Worm (Caenorhabditis elegans): Measurements from ENCODE around the gene math-41.
"Not testable (repeated sequence)": the region's sequence is repeated elsewhere in the genome, so short reads cannot be mapped to it uniquely, and the experiment has no call there.

Gene math-41

DNA sequence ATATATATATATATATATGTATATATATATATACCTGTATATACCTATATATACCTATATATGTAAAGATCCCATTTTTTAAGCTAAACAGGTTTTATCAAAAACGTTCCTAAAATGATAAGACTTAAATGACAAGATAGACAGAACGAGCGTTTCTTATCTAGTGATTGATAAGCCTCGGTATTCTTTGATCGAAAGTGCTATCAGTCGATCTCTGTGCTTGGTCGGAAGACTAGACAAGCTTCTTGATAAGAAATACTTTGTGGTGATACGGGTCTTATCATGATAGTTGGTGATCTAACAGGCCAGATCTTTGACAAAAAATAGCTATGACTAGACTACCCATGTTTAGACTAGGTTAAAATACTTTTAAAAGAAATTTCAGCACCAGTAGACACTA, 27.3 kb downstream of the math-41 start:
- TF ChIP-seq ztf-29 (GFP tag; IDR thresholded peaks at IDR 0.05): no peak

DNA sequence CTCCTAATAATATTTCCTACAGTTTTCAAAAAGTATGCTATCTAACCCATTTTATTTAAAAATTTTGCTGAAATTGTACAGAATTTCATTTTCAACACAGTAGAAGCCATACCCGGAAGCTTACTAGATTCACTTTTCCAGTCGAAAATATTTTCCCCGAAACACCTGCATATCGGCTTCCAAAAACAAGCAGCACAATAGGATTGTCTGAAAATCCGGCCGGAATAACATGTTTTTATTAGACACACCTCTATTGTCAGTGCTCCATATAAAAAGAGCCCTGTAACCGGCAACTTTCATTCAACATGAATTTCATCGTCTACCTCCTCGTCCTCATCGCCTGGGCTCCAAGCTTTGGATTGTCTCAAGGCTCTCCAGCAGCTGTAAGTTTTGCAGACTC, 28.1 kb downstream of the math-41 start, which contains the start of gene C52E2.2:
TSS of gene C52E2.2 (plus strand) at position 301 of the 400 bp plus-strand sequence.
- TF ChIP-seq klf-2 (GFP tag; conservative IDR thresholded peaks at IDR 0.05) (no peak), flt-1 (GFP tag; IDR thresholded peaks at IDR 0.05) (no peak), med-1 (GFP tag; optimal IDR thresholded peaks at IDR 0.05; ENCODE audit: insufficient read depth) (no peak), tab-1 (GFP tag; IDR thresholded peaks at IDR 0.05) (no peak), cog-1 (tag; optimal IDR thresholded peaks at IDR 0.05) (no peak), ztf-29 (GFP tag; IDR thresholded peaks at IDR 0.05) (no peak), ztf-23 (GFP tag; IDR thresholded peaks at IDR 0.05) (no peak), T22C8.4 (GFP tag; IDR thresholded peaks at IDR 0.05) (no peak), ref-1 (GFP tag; conservative IDR thresholded peaks at IDR 0.05) (no peak)

DNA sequence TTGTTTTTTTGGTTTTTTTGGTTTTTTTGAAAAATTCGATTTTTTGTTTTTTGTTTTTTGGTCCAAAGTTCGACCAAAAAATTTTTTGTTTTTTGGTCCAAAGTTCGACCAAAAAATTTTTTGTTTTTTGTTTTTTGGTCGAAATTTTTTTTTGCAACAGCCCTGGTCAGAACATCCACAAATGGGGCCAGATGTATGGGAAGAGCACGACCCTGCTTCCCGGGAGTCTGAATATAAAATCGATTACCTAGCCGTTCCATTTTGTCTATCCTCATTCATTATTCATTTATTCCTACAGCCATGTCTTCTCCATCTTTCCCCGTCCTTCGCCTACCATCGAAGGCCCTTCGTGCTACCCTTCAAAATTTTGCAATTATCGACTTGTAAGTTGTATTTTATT, 29.7 kb downstream of the math-41 start, which contains the start of gene fbxb-95:
TSS of gene fbxb-95 (plus strand) at position 301 of the 400 bp plus-strand sequence.
- not testable (repeated sequence) for TF ChIP-seq flt-1, ztf-23, tab-1 (GFP tag; IDR thresholded peaks at IDR 0.05)

DNA sequence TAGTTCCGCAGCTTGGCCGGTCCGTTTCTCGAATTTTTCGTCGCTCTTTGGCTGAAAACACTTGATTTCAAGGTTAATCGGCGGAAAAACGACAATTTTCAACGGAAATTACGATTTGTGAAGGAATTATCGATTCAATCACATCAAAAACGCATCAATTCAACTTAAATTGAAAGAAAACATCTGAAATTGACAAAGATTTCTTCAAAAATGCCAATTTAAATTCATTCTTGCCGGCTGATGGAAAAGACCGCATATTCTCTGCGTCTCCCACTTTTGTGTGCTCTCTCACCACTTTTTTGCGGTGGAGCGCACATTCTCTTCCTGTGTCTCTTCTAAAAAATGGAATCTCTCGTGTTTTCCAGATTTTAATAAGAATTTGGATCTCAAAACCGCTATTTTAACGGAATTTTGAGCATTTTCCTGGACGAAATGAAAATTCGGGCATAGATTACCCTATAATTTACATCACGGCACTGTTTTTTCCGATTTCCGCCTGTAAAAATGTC, 36.9 kb downstream of the math-41 start, which contains the start of gene C16C4.18:
TSS of gene C16C4.18 (minus strand) at position 51 of the 509 bp plus-strand sequence.
- not testable (repeated sequence) for TF ChIP-seq cog-1 (tag; optimal IDR thresholded peaks at IDR 0.05); klf-2 (GFP tag; conservative IDR thresholded peaks at IDR 0.05); ztf-29 (GFP tag; IDR thresholded peaks at IDR 0.05)

DNA sequence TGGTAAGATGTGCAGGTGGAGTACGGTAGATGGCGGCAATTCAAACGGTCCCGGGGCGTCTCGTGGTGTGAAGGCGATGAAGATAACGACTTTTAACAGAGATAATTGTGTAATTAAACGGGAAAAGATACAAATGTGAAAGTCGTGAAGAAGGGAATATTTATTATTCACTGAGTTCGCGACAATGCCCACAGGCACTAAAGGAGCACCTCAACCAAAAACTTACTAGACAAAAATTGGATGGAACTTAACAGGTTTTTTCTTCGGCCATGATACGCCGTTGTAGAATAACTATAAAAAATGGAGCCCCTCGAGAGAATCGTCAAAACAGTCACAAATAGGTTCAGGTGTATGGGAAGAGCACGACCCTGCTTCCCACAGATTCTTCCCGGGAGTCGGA, 37.9 kb downstream of the math-41 start, which contains the start of gene fbxb-98:
TSS of gene fbxb-98 (plus strand) at position 301 of the 400 bp plus-strand sequence.
- TF ChIP-seq flt-1 (GFP tag; IDR thresholded peaks at IDR 0.05); ztf-29 (GFP tag; IDR thresholded peaks at IDR 0.05); med-1 (GFP tag; optimal IDR thresholded peaks at IDR 0.05; ENCODE audit: insufficient read depth): not testable (repeated sequence)

DNA sequence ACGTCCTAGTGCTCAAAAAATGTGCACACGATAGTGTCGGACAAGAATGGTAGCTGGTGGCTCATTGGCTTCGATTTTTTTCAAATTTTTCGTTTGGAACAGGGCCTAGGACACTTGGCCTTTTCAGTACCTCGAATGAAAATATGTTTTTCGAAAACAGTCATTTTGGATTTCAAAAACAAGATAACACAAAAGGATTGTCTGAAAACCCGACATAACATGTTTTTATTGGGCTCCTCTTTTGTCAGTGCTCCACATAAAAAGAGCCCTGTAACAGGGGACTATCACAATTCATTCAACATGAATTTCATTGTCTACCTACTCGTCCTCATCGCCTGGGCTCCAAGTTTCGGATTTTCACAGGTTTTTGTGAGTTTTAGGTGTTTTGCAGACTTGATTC, 39.8 kb downstream of the math-41 start, which contains the start of gene C16C4.17:
TSS of gene C16C4.17 (plus strand) at position 301 of the 400 bp plus-strand sequence.
- TF ChIP-seq tab-1 (GFP tag; IDR thresholded peaks at IDR 0.05) (no peak), T22C8.4 (GFP tag; IDR thresholded peaks at IDR 0.05) (no peak), ref-1 (GFP tag; conservative IDR thresholded peaks at IDR 0.05) (no peak), cog-1 (tag; optimal IDR thresholded peaks at IDR 0.05) (no peak), ztf-23 (GFP tag; IDR thresholded peaks at IDR 0.05) (no peak), flt-1 (GFP tag; IDR thresholded peaks at IDR 0.05) (no peak), ztf-29 (GFP tag; IDR thresholded peaks at IDR 0.05) (no peak), klf-2 (GFP tag; conservative IDR thresholded peaks at IDR 0.05) (no peak), med-1 (GFP tag; optimal IDR thresholded peaks at IDR 0.05; ENCODE audit: insufficient read depth) (no peak)

DNA sequence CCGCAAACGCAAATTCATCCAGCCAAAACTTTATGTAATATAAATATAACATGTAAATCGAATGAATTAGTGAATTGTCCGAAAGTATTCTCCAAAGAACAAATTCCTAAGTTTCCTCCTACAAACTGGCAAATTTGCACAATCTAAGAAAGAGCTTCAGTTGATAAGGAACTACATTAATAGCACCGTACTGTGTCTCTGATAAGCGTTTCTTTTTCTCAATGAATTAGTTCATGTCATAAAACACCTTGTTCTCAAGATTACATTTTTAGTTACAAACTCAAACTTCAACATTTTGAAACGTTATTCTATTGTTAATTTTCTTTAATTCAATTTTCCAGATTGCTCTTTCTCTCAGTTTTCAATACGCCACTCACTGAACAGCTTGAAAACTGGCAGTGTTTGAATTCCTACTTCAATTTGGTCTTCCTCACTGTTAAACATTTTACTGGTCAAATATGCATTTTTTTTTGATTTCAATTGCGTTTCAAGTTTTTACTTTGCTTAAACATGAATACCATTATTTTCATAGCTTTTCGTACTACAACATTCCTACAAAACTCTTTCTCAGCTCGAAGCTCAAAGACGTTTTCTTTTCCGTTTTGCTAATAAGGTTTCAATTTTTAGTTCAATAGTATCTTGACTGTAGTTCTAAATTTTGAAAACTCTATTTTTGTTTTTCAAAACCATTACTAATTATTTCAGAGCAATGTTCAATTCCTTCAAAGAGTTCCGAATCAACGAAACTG, 41.4 kb downstream of the math-41 start, which contains the start of gene math-15:
TSS of gene math-15 (plus strand) at position 699 of the 749 bp plus-strand sequence.
- no peak for TF ChIP-seq cog-1 (tag; optimal IDR thresholded peaks at IDR 0.05)
- no peak for TF ChIP-seq med-1 (GFP tag; optimal IDR thresholded peaks at IDR 0.05; ENCODE audit: insufficient read depth)
- TF ChIP-seq tab-1 (GFP tag; IDR thresholded peaks at IDR 0.05): no peak
- TF ChIP-seq ztf-29 (GFP tag; IDR thresholded peaks at IDR 0.05): no peak
- TF ChIP-seq klf-2 (GFP tag; conservative IDR thresholded peaks at IDR 0.05): no peak
- no peak for TF ChIP-seq ref-1 (GFP tag; conservative IDR thresholded peaks at IDR 0.05)
- no peak for TF ChIP-seq ztf-23 (GFP tag; IDR thresholded peaks at IDR 0.05)
- TF ChIP-seq T22C8.4 (GFP tag; IDR thresholded peaks at IDR 0.05): no peak
- no peak for TF ChIP-seq flt-1 (GFP tag; IDR thresholded peaks at IDR 0.05)

DNA sequence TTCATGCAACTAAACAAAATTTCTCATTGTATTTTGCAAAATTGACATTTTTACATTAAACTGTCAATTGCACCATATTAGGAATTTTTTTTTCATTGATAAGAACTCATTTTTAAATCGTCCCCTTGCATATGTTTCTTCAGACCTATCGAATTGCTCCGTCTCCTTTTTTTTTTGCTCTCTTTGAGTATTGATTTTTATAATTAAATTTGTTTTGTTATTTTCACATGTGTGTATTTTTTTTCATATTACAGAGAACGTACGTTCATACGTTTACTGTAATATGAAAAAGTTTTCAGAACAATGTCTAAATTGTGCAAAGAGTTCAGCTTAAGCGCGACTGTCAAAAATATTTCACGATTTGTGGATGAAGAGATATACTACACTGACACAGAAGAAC, 44.7 kb downstream of the math-41 start, which contains the start of gene math-14:
TSS of gene math-14 (plus strand) at position 301 of the 400 bp plus-strand sequence.
- TF ChIP-seq flt-1 (GFP tag; IDR thresholded peaks at IDR 0.05): no peak
- TF ChIP-seq ref-1 (GFP tag; conservative IDR thresholded peaks at IDR 0.05): no peak
- no peak for TF ChIP-seq T22C8.4 (GFP tag; IDR thresholded peaks at IDR 0.05)
- TF ChIP-seq ztf-23 (GFP tag; IDR thresholded peaks at IDR 0.05): no peak
- TF ChIP-seq med-1 (GFP tag; optimal IDR thresholded peaks at IDR 0.05; ENCODE audit: insufficient read depth): no peak
- TF ChIP-seq ztf-29 (GFP tag; IDR thresholded peaks at IDR 0.05): no peak
- no peak for TF ChIP-seq cog-1 (tag; optimal IDR thresholded peaks at IDR 0.05)
- no peak for TF ChIP-seq klf-2 (GFP tag; conservative IDR thresholded peaks at IDR 0.05)
- no peak for TF ChIP-seq tab-1 (GFP tag; IDR thresholded peaks at IDR 0.05)

DNA sequence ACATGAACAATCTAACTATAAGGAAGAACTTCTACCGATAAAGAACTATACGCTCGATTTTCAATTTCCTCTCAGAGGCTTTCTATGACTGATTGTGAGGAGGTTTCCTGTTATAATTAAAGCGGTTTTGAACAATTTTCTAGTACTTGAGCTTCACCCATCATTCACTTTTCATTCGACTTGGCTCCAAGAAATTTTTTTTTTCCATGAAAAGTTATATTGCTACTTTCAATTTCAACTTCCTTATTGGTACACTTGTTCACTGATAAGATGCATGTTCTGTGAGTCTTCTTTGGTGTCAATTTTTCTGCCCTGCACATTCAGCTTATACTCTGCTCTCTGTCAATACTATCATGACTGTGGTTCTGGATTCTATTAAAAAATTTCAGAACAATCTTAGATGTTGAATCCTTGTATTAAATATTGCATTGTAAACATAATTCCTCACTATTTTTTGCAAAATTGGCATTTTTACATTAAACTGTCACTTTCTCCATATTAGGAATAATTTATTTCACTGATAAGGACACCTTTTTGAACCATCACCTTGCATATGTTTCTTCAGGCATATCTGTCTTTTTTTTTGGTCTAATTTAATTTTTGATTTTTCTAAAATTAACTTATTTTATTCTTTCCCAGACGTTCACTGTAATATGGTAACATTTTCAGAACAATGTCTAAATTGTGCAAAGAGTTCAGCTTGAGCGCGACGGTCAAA, 46.6 kb downstream of the math-41 start, which contains the start of gene math-10:
TSS of gene math-10 (plus strand) at position 668 of the 718 bp plus-strand sequence.
- TF ChIP-seq tab-1 (GFP tag; IDR thresholded peaks at IDR 0.05) (no peak), cog-1 (tag; optimal IDR thresholded peaks at IDR 0.05) (no peak)

DNA sequence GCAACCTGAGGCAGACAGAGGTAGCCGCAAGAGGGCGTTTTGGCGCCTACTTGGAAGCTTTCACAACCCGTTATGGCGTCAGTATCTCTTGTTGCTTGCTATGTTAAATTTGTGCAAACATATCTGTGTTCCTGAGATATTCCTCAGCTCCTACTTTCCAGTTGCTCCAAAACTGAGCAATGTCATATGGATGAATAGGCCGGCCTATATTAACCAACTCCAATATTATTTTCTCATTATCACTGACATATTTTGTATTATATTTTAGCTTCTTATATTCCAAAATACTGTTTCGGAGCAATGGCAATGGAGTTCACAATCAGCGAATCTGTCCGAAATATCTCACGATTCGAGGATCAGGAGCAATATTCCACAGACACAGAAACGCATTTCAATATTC, 51.2 kb downstream of the math-41 start, which contains the start of gene math-13:
TSS of gene math-13 (plus strand) at position 301 of the 400 bp plus-strand sequence.
- TF ChIP-seq cog-1 (tag; optimal IDR thresholded peaks at IDR 0.05) (no peak), med-1 (GFP tag; optimal IDR thresholded peaks at IDR 0.05; ENCODE audit: insufficient read depth) (no peak), tab-1 (GFP tag; IDR thresholded peaks at IDR 0.05) (no peak), ref-1 (GFP tag; conservative IDR thresholded peaks at IDR 0.05) (no peak), T22C8.4 (GFP tag; IDR thresholded peaks at IDR 0.05) (no peak), klf-2 (GFP tag; conservative IDR thresholded peaks at IDR 0.05) (no peak), flt-1 (GFP tag; IDR thresholded peaks at IDR 0.05) (no peak), ztf-23 (GFP tag; IDR thresholded peaks at IDR 0.05) (no peak), ztf-29 (GFP tag; IDR thresholded peaks at IDR 0.05) (no peak)

Data from whole organism, midembryonic.